Worm (Caenorhabditis elegans): ENCODE data around the gene irld-19.

DNA sequence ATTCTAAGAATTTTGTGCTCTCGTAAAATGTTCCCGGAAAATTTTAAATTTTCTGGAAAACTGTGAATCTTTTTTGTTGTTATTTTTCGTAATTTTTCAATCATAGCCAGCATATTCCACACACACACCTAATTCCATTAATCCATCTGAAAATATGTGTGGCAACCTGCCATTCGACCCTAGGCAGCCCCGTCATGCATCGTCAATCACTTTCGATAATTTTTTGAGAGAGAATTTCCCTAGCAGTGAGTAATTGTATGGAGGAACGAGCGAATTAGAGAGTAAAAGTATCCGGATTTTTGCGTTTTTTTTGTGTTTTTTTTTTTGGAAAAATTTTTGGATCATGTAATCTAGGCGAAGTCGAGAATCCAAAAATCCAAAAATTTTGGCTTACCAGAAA lies 49.1 kb upstream of the irld-19 start, which contains the start of gene BE10.4:
- no peak for TF ChIP-seq him-1 (tag; optimal IDR thresholded peaks at IDR 0.05)
- TF ChIP-seq W03F9.2 (tag; optimal IDR thresholded peaks at IDR 0.05), result no peak
- no peak for TF ChIP-seq dao-5 (tag; optimal IDR thresholded peaks at IDR 0.05)
